Fruit fly (Drosophila melanogaster) whole organism, prepupa: ENCODE results near the gene UQCR-14.

Source experiments
- Blimp-1 ChIP-seq: fragments of 200-800 bp; sonication (Bioruptor generic); optimal IDR thresholded peaks from 3 replicates; lab custom pipeline; 2017; ENCODE audit warnings: missing biosample characterization, missing genetic modification characterization, mild to moderate bottlenecking, moderate library complexity, missing genetic modification reagents
- CG10631 ChIP-seq: fragments of 200-800 bp; sonication (Bioruptor generic); optimal IDR thresholded peaks from 2 replicates; lab custom pipeline; 2016; ENCODE audit warnings: missing biosample characterization, missing genetic modification characterization
- CG10669 ChIP-seq: fragments of 200-800 bp; sonication (Bioruptor generic); optimal IDR thresholded peaks from 3 replicates; lab custom pipeline; 2018; ENCODE audit warnings: missing biosample characterization, mild to moderate bottlenecking, missing genetic modification characterization, moderate library complexity
- CG11902 ChIP-seq: fragments of 200-800 bp; sonication (Bioruptor generic); optimal IDR thresholded peaks from 3 replicates; lab custom pipeline; 2016; ENCODE audit warnings: missing biosample characterization, missing genetic modification characterization
- CG15336 ChIP-seq: fragments of 200-800 bp; sonication (Bioruptor generic); IDR thresholded peaks from 2 replicates; pipeline ENCODE4 v1.3.6; 2022; ENCODE audit warnings: missing biosample characterization, missing genetic modification characterization
- CG1621 ChIP-seq: fragments of 200-800 bp; sonication (Bioruptor generic); optimal IDR thresholded peaks from 3 replicates; lab custom pipeline; 2018; ENCODE audit warnings: missing biosample characterization, mild to moderate bottlenecking, missing genetic modification characterization
- CG3032 ChIP-seq: fragments of 200-800 bp; optimal IDR thresholded peaks from 2 replicates; lab custom pipeline; 2019; ENCODE audit warnings: missing biosample characterization, mild to moderate bottlenecking, missing genetic modification characterization, moderate library complexity
- CG31627 ChIP-seq: fragments of 200-800 bp; sonication (Bioruptor generic); optimal IDR thresholded peaks from 3 replicates; lab custom pipeline; 2016; ENCODE audit warnings: missing biosample characterization, missing genetic modification characterization
- CG4318 ChIP-seq: fragments of 200-800 bp; sonication (Bioruptor generic); optimal IDR thresholded peaks from 3 replicates; lab custom pipeline; 2017; ENCODE audit warnings: missing biosample characterization, mild to moderate bottlenecking, missing genetic modification characterization
- CG6163 ChIP-seq: fragments of 200-800 bp; sonication (Bioruptor generic); IDR thresholded peaks from 3 replicates; pipeline ENCODE4 v1.3.6; 2022; ENCODE audit warnings: missing biosample characterization, missing genetic modification characterization
- CG6276 ChIP-seq: fragments of 200-800 bp; sonication (Bioruptor generic); optimal IDR thresholded peaks from 2 replicates; lab custom pipeline; 2017; ENCODE audit warnings: missing biosample characterization, mild to moderate bottlenecking, missing genetic modification characterization
- CG6808 ChIP-seq: fragments of 200-800 bp; sonication (Bioruptor generic); optimal IDR thresholded peaks from 3 replicates; lab custom pipeline; 2017; ENCODE audit warnings: missing biosample characterization, missing genetic modification characterization, mild to moderate bottlenecking, moderate library complexity, missing genetic modification reagents
- CG6854 ChIP-seq: fragments of 200-800 bp; sonication (Bioruptor generic); optimal IDR thresholded peaks from 2 replicates; lab custom pipeline; 2017; ENCODE audit warnings: missing biosample characterization, mild to moderate bottlenecking, missing genetic modification characterization
- CG7368 ChIP-seq: fragments of 200-800 bp; sonication (Bioruptor generic); optimal IDR thresholded peaks from 3 replicates; lab custom pipeline; 2016; ENCODE audit warnings: missing biosample characterization, missing genetic modification characterization
- CG8119 ChIP-seq: fragments of 200-800 bp; sonication (Bioruptor generic); IDR thresholded peaks from 3 replicates; pipeline ENCODE4 v1.3.6; 2022; ENCODE audit warnings: missing biosample characterization, missing genetic modification characterization
- CG8319 ChIP-seq: fragments of 200-800 bp; sonication (Bioruptor generic); optimal IDR thresholded peaks from 3 replicates; lab custom pipeline; 2016; ENCODE audit warnings: missing biosample characterization, missing genetic modification characterization
- Eip75B ChIP-seq: fragments of 200-800 bp; sonication (Bioruptor generic); optimal IDR thresholded peaks from 3 replicates; lab custom pipeline; 2016; ENCODE audit warnings: missing biosample characterization, missing genetic modification characterization
- Eip78C ChIP-seq: fragments of 200-800 bp; sonication (Bioruptor generic); peaks from one replicate; lab custom pipeline; 2016; ENCODE audit warnings: missing biosample characterization, missing genetic modification characterization
- Eip93F ChIP-seq: fragments of 200-800 bp; sonication (Bioruptor generic); optimal IDR thresholded peaks from 2 replicates; lab custom pipeline; 2016; ENCODE audit warnings: missing biosample characterization, mild to moderate bottlenecking, missing genetic modification characterization
- Ets21C ChIP-seq: fragments of 200-800 bp; sonication (Bioruptor generic); optimal IDR thresholded peaks from 3 replicates; lab custom pipeline; 2016; ENCODE audit warnings: missing biosample characterization, missing genetic modification characterization
- Ets96B ChIP-seq: fragments of 200-800 bp; optimal IDR thresholded peaks from 2 replicates; lab custom pipeline; 2019; ENCODE audit warnings: missing biosample characterization, mild to moderate bottlenecking, missing genetic modification characterization, moderate library complexity
- Gug ChIP-seq: fragments of 200-800 bp; sonication (Bioruptor generic); IDR thresholded peaks from 2 replicates; pipeline ENCODE4 v1.3.6; 2022; ENCODE audit warnings: missing biosample characterization, missing genetic modification characterization
- Met ChIP-seq: fragments of 200-800 bp; sonication (Bioruptor generic); optimal IDR thresholded peaks from 3 replicates; lab custom pipeline; 2016; ENCODE audit warnings: missing biosample characterization, missing genetic modification characterization
- Sox102F ChIP-seq: fragments of 200-800 bp; sonication (Bioruptor generic); optimal IDR thresholded peaks from 2 replicates; lab custom pipeline; 2016; ENCODE audit warnings: missing biosample characterization, mild to moderate bottlenecking, missing genetic modification characterization
- Sox14 ChIP-seq: fragments of 200-800 bp; sonication (Bioruptor generic); optimal IDR thresholded peaks from 3 replicates; lab custom pipeline; 2016; ENCODE audit warnings: missing biosample characterization, missing genetic modification characterization
- Sox15 ChIP-seq: fragments of 200-800 bp; sonication (Bioruptor generic); optimal IDR thresholded peaks from 3 replicates; lab custom pipeline; 2016; ENCODE audit warnings: missing biosample characterization, missing genetic modification characterization
- dac ChIP-seq: fragments of 200-800 bp; sonication (Bioruptor generic); optimal IDR thresholded peaks from 2 replicates; lab custom pipeline; 2017; ENCODE audit warnings: missing biosample characterization, mild to moderate bottlenecking, missing genetic modification characterization
- dsx ChIP-seq: fragments of 200-800 bp; optimal IDR thresholded peaks from 3 replicates; lab custom pipeline; 2019; ENCODE audit warnings: missing biosample characterization, mild to moderate bottlenecking, missing genetic modification characterization, moderate library complexity; ENCODE audit not compliant: poor library complexity, severe bottlenecking
- eg ChIP-seq: fragments of 200-800 bp; sonication (Bioruptor generic); IDR thresholded peaks from 3 replicates; pipeline ENCODE4 v1.3.6; 2022; ENCODE audit warnings: missing biosample characterization, missing genetic modification characterization
- fd85E ChIP-seq: fragments of 200-800 bp; sonication (Bioruptor generic); optimal IDR thresholded peaks from 3 replicates; lab custom pipeline; 2016; ENCODE audit warnings: missing biosample characterization, missing genetic modification characterization
- lz ChIP-seq: fragments of 200-800 bp; sonication (Bioruptor generic); optimal IDR thresholded peaks from 3 replicates; lab custom pipeline; 2016; ENCODE audit warnings: missing biosample characterization, missing genetic modification characterization
- pdm3 ChIP-seq: fragments of 200-800 bp; sonication (Bioruptor generic); optimal IDR thresholded peaks from 3 replicates; lab custom pipeline; 2016; ENCODE audit warnings: missing biosample characterization, missing genetic modification characterization
- salr ChIP-seq, 2 experiments: fragments of 200-800 bp; sonication (Bioruptor generic); optimal IDR thresholded peaks; 3 replicates each; lab custom pipeline; 2016 to 2018; ENCODE audit warnings: missing biosample characterization in 2 of 2, missing genetic modification characterization in 2 of 2, mild to moderate bottlenecking in 1 of 2
- ss ChIP-seq, 2 experiments: fragments of 200-800 bp; sonication (Bioruptor generic); optimal IDR thresholded peaks; 2 replicates in 1 of 2; 3 replicates in 1 of 2; lab custom pipeline; 2017 to 2018; ENCODE audit warnings: mild to moderate bottlenecking in 2 of 2, missing biosample characterization in 2 of 2, missing genetic modification characterization in 2 of 2, moderate library complexity in 1 of 2
- topi ChIP-seq: fragments of 200-800 bp; sonication (Bioruptor generic); optimal IDR thresholded peaks from 3 replicates; lab custom pipeline; 2016; ENCODE audit warnings: missing biosample characterization, missing genetic modification characterization
- vri ChIP-seq: fragments of 200-800 bp; sonication (Bioruptor generic); optimal IDR thresholded peaks from 3 replicates; lab custom pipeline; 2016; ENCODE audit warnings: missing biosample characterization, mild to moderate bottlenecking, missing genetic modification characterization

UQCR-14 gene

DNA sequence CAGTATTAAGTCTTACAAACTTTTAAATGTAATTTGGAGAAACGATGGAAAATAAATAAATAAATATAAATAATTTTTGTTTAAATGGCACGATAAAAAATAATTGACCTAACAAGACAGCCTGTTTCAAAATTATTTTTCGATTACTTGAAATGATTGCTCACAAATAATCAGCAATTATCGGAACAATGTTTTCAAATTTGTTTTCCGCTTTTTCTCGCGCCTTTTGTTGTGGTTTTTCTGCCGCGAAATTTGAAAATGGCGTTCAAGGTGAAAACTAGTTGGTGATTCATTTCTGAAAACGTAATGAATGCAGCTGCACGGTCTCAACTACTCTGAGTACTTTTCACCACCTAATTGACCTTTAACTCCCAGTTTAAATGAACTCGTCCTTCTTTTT lies 34.9 kb downstream of the UQCR-14 start:
- TF ChIP-seq Eip93F (GFP tag; lab: Kevin White, UChicago) (no peak), Eip75B (GFP tag; lab: Kevin White, UChicago) (no peak), CG8119 (GFP tag; lab: Robert Waterston, UW) (no peak), eg (GFP tag; lab: Robert Waterston, UW) (no peak), CG8319 (GFP tag; lab: Kevin White, UChicago) (no peak), lz (GFP tag; lab: Kevin White, UChicago) (no peak), Met (no peak), CG6276 (no peak), Sox15 (GFP tag; lab: Kevin White, UChicago) (no peak), CG4318 (GFP tag; lab: Kevin White, UChicago) (no peak), Blimp-1 (GFP tag; lab: Kevin White, UChicago) (no peak), vri (GFP tag; lab: Kevin White, UChicago) (no peak), dac (GFP tag; lab: Kevin White, UChicago) (no peak), CG6163 (GFP tag; lab: Robert Waterston, UW) (no peak), CG1621 (tag; lab: Kevin White, UChicago) (no peak), Ets21C (GFP tag; lab: Kevin White, UChicago) (no peak)

DNA sequence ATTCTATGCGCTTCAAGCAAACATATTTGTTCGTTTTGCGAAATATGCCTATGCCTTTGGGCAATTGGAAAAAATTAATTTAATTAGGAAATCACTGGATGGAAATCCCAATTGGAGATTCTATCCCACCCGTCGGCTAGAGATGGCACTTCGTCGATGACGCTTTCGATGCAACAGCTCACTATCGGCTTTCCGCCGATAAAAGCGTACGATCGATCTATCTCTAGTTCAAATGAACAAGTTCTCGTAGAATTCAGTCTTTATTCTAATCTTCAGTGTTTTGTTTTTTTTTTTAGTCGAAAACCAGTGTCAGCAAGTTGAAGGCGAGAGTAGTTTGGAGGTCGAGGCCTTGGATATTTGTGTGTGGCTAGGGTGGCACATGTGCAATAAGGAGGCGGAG lies 37.0 kb downstream of the UQCR-14 start, which contains the start of the genes CG9917 and CG32579:
Gene CG9917, minus strand, starts transcription at position 169 of the 400 bp plus-strand sequence.
Gene CG32579, plus strand, starts transcription at position 224 of the 400 bp plus-strand sequence.
- peak; percentile 48 for TF ChIP-seq Sox14
- TF ChIP-seq CG8119 (GFP tag; lab: Robert Waterston, UW): no peak
- no peak for TF ChIP-seq CG10669 (GFP tag; lab: Kevin White, UChicago)
- no peak for TF ChIP-seq Eip75B (GFP tag; lab: Kevin White, UChicago)
- TF ChIP-seq Blimp-1 (GFP tag; lab: Kevin White, UChicago): no peak
- TF ChIP-seq pdm3 (GFP tag; lab: Kevin White, UChicago): no peak
- TF ChIP-seq ss (GFP tag; optimal IDR thresholded peaks at IDR 0.05; lab: Kevin White, UChicago): no peak
- no peak for TF ChIP-seq eg (GFP tag; lab: Robert Waterston, UW)
- TF ChIP-seq CG1621 (tag; lab: Kevin White, UChicago): peak; percentile 32
- no peak for TF ChIP-seq salr (GFP tag; optimal IDR thresholded peaks at IDR 0.05; lab: Kevin White, UChicago)

DNA sequence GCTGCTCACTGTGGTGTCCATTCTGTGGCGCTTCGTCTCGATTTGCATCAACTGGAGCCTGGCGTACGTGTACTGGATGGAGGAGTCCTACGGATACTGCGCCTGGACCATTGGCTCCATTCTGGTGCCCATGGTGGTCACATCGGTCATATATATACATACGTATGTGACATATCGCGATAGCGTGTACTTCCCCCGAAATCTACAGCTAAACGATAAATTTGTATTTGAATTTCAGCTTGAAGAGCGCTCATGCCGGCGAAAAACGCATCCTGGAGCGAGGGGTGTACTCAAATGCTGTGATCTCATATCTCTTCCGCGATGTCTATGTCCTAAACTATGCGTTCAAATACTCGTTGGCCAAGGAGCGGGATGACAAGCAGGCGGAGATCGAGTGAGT lies 37.4 kb downstream of the UQCR-14 start:
- TF ChIP-seq Eip78C (peak; percentile 19), Sox14 (no peak)

DNA sequence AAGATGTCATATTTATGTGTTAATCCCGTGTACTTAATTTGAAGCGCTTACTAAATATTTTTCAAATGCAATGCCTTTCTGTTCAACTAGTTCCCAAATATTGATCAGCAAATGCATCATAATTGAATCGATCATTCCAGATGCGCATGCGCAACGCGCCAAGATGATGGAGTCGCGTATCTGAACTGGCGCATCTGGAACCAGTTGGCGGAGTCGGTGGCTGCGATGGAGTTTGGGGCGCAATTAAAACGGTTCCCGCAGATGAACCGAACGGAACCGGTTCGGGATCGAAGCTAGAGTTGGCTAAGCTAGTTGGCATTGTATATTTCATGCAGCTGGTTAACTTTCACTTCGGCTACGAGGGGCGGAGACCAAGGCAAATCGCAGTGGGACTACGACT lies 39.4 kb downstream of the UQCR-14 start, which contains the start of gene CalpC:
Gene CalpC, plus strand, starts transcription at position 292 of the 400 bp plus-strand sequence.
- no peak for TF ChIP-seq topi
- TF ChIP-seq CG8119 (GFP tag; lab: Robert Waterston, UW): no peak
- no peak for TF ChIP-seq Sox102F (GFP tag; lab: Kevin White, UChicago)
- TF ChIP-seq CG1621 (tag; lab: Kevin White, UChicago): peak; percentile 48
- TF ChIP-seq Ets96B (tag; lab: Kevin White, UChicago): no peak
- no peak for TF ChIP-seq dsx (GFP tag; lab: Kevin White, UChicago)
- TF ChIP-seq CG31627 (GFP tag; lab: Kevin White, UChicago): no peak
- TF ChIP-seq CG7368 (GFP tag; lab: Kevin White, UChicago): no peak
- TF ChIP-seq CG11902 (GFP tag; lab: Kevin White, UChicago): no peak
- TF ChIP-seq ss (GFP tag; optimal IDR thresholded peaks at IDR 0.05; lab: Kevin White, UChicago): peak; percentile 13 to 45
- no peak for TF ChIP-seq CG6854 (GFP tag; lab: Kevin White, UChicago)

DNA sequence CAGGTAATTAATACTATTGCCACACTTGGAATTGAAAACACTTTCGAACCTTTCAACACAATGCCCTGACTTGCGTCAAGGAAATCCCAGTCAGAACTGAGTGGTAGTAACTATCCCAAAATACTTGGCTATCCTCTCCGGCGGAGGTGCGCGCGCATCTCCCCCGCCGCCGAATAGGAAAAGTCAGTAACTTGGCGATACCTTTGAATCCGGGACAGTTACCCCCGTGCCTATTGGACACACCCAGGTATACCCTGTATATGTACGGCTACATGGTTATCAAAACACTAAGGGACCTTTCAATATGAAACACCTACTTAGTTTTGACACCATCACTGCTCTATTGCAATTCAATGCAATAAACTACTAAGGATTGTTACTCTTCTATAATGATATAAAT lies 44.6 kb downstream of the UQCR-14 start, which contains the start of gene CG9919:
Gene CG9919, minus strand, starts transcription at position 101 of the 400 bp plus-strand sequence.
- TF ChIP-seq Gug (GFP tag; lab: Robert Waterston, UW) (no peak), CG8119 (GFP tag; lab: Robert Waterston, UW) (no peak), lz (GFP tag; lab: Kevin White, UChicago) (no peak), CG6276 (no peak), fd85E (GFP tag; lab: Kevin White, UChicago) (no peak), CG15336 (GFP tag; lab: Robert Waterston, UW) (no peak), CG3032 (no peak), Sox15 (GFP tag; lab: Kevin White, UChicago) (no peak), ss (GFP tag; optimal IDR thresholded peaks at IDR 0.05; lab: Kevin White, UChicago) (no peak), CG10631 (GFP tag; lab: Kevin White, UChicago) (no peak), CG8319 (GFP tag; lab: Kevin White, UChicago) (no peak), CG6163 (GFP tag; lab: Robert Waterston, UW) (no peak), CG6808 (GFP tag; lab: Kevin White, UChicago) (no peak)
- TF ChIP-seq, all 60 proteins: peak for 0
